Worm (Caenorhabditis elegans) whole organism, L4/young adult: ENCODE data around the gene ilcr-1.

Experiments used
- W03F9.2 ChIP-seq: fragments of 150-350 bp; optimal IDR thresholded peaks from 2 replicates; lab custom pipeline; 2014; ENCODE audit warnings: missing biosample characterization, missing genetic modification characterization
- him-1 ChIP-seq: sonication (generic microtip); optimal IDR thresholded peaks from 2 replicates; lab custom pipeline; 2016; ENCODE audit warnings: missing genotype, missing genetic modification reagents, missing genetic modification characterization, missing compliant biosample characterization

- TF ChIP-seq W03F9.2 (no peak), him-1 (tag; lab: Kevin White, UChicago) (no peak)
These were observed 20.7 kb upstream of the ilcr-1 start for ce11 chrIV:14255605-14256004.
